Fruit fly (Drosophila melanogaster) whole organism, embryonic: ENCODE results near the gene Nct.
A peak's percentile ranks its signal among the peaks of the same experiment; 100 is the strongest.

ENCODE experiments used
- CG14965 ChIP-seq: fragments of 200-800 bp; sonication (Bioruptor generic); optimal IDR thresholded peaks from 2 replicates; lab custom pipeline; 2016; ENCODE audit warnings: missing biosample characterization, missing genetic modification characterization, borderline replicate concordance
- CG16813 ChIP-seq: fragments of 200-800 bp; sonication (Bioruptor generic); IDR thresholded peaks from 3 replicates; pipeline ENCODE4 v1.3.6; 2022; ENCODE audit warnings: missing biosample characterization, missing genetic modification characterization; ENCODE audit not compliant: partially characterized antibody
- CG3163 ChIP-seq: fragments of 200-800 bp; sonication (Bioruptor generic); optimal IDR thresholded peaks from 3 replicates; lab custom pipeline; 2016; ENCODE audit warnings: missing biosample characterization, missing genetic modification characterization
- CG5180 ChIP-seq: fragments of 200-800 bp; sonication (Bioruptor generic); optimal IDR thresholded peaks from 3 replicates; lab custom pipeline; 2017; ENCODE audit warnings: missing biosample characterization, missing genetic modification characterization, mild to moderate bottlenecking, moderate library complexity, missing genetic modification reagents
- Elba2 ChIP-seq: fragments of 200-800 bp; sonication (Bioruptor generic); optimal IDR thresholded peaks from 3 replicates; lab custom pipeline; 2016; ENCODE audit warnings: missing biosample characterization, missing genetic modification characterization
- Med ChIP-seq: fragments of 200-800 bp; sonication (Bioruptor generic); peaks from one replicate; lab custom pipeline; 2016; ENCODE audit warnings: missing biosample characterization, missing genetic modification characterization, mild to moderate bottlenecking, inconsistent platforms, moderate library complexity
- Trl ChIP-seq, 3 experiments: fragments of >200 bp in 2 of 3; fragments of 200-800 bp in 1 of 3; sonication (Bioruptor generic) in 1 of 3; optimal IDR thresholded peaks; 2 replicates in 1 of 3; 3 replicates in 2 of 3; lab custom pipeline; 2016 to 2017; ENCODE audit warnings: missing biosample characterization in 1 of 3, missing genetic modification characterization in 1 of 3
- Xbp1 ChIP-seq: fragments of 200-800 bp; sonication (Bioruptor generic); optimal IDR thresholded peaks from 3 replicates; lab custom pipeline; 2016; ENCODE audit warnings: missing biosample characterization, mild to moderate bottlenecking, missing genetic modification characterization
- Xrp1 ChIP-seq: fragments of 200-800 bp; sonication (Bioruptor generic); IDR thresholded peaks from 2 replicates; pipeline ENCODE4 v1.3.6; 2022; ENCODE audit warnings: missing biosample characterization, missing genetic modification characterization
- ac ChIP-seq: fragments of 200-800 bp; sonication (Bioruptor generic); optimal IDR thresholded peaks from 3 replicates; lab custom pipeline; 2017; ENCODE audit warnings: missing biosample characterization, mild to moderate bottlenecking, missing genetic modification characterization
- bbx ChIP-seq: fragments of 200-800 bp; sonication (Bioruptor generic); IDR thresholded peaks from 2 replicates; pipeline ENCODE4 v1.3.6; 2022; ENCODE audit warnings: missing biosample characterization, missing genetic modification characterization; ENCODE audit not compliant: partially characterized antibody
- chinmo ChIP-seq: fragments of 200-800 bp; sonication (Bioruptor generic); IDR thresholded peaks from 4 replicates; pipeline ENCODE4 v1.3.6; 2022; ENCODE audit warnings: missing biosample characterization, missing genetic modification characterization; ENCODE audit not compliant: partially characterized antibody
- ci ChIP-seq: fragments of 200-800 bp; sonication (Bioruptor generic); IDR thresholded peaks from 3 replicates; pipeline ENCODE4 v1.3.6; 2022; ENCODE audit warnings: missing biosample characterization, missing genetic modification characterization
- ftz-f1 ChIP-seq: fragments of 200-800 bp; sonication (Bioruptor generic); optimal IDR thresholded peaks from 2 replicates; lab custom pipeline; 2016; ENCODE audit warnings: missing biosample characterization, missing genetic modification characterization
- gce ChIP-seq: fragments of 200-800 bp; sonication (Bioruptor generic); IDR thresholded peaks from 3 replicates; pipeline ENCODE4 v1.3.6; 2022; ENCODE audit warnings: missing biosample characterization, missing genetic modification characterization
- insv ChIP-seq, 2 experiments: fragments of 200-800 bp; sonication (Bioruptor generic); optimal IDR thresholded peaks; 3 replicates each; lab custom pipeline; 2016 to 2018; ENCODE audit warnings: missing biosample characterization in 2 of 2, missing genetic modification characterization in 2 of 2
- mam ChIP-seq: fragments of 200-800 bp; sonication (Bioruptor generic); optimal IDR thresholded peaks from 3 replicates; lab custom pipeline; 2016; ENCODE audit warnings: missing biosample characterization, missing genetic modification characterization
- nerfin-2 ChIP-seq: fragments of 200-800 bp; sonication (Bioruptor generic); IDR thresholded peaks from 2 replicates; pipeline ENCODE4 v1.3.6; 2022; ENCODE audit warnings: missing biosample characterization, missing genetic modification characterization; ENCODE audit not compliant: partially characterized antibody
- otp ChIP-seq: fragments of 200-800 bp; sonication (Bioruptor generic); IDR thresholded peaks from 3 replicates; pipeline ENCODE4, ENCODE4 v1.3.6; 2022; ENCODE audit warnings: missing biosample characterization, missing genetic modification characterization
- pan ChIP-seq, 4 experiments: fragments of >200 bp in 3 of 4; fragments of 200-800 bp in 1 of 4; sonication (Bioruptor generic) in 1 of 4; optimal IDR thresholded peaks in 3 of 4; IDR thresholded peaks in 1 of 4; 2 replicates each; pipeline versions ENCODE4 v1.3.6 to Lab custom; 2017 to 2022; ENCODE audit warnings: missing biosample characterization in 2 of 4, missing genetic modification characterization in 2 of 4, mixed read lengths in 1 of 4
- phol ChIP-seq: fragments of 200-800 bp; sonication (Bioruptor generic); optimal IDR thresholded peaks from 3 replicates; lab custom pipeline; 2018; ENCODE audit warnings: missing biosample characterization, mild to moderate bottlenecking, missing genetic modification characterization, moderate library complexity
- prd ChIP-seq, 3 experiments: fragments of >200 bp in 2 of 3; fragments of 200-800 bp in 1 of 3; sonication (Bioruptor generic) in 1 of 3; optimal IDR thresholded peaks in 2 of 3; IDR thresholded peaks in 1 of 3; 2 replicates in 2 of 3; 3 replicates in 1 of 3; pipeline versions ENCODE4 v1.3.6 to Lab custom; 2017 to 2022; ENCODE audit warnings: missing biosample characterization in 1 of 3, missing genetic modification characterization in 1 of 3
- ranshi ChIP-seq: fragments of 200-800 bp; sonication (Bioruptor generic); IDR thresholded peaks from 2 replicates; pipeline ENCODE4 v1.3.6; 2022; ENCODE audit warnings: missing biosample characterization, missing genetic modification characterization
- run ChIP-seq: fragments of 200-800 bp; sonication (Bioruptor generic); optimal IDR thresholded peaks from 3 replicates; lab custom pipeline; 2018; ENCODE audit warnings: missing biosample characterization, mild to moderate bottlenecking, missing genetic modification characterization
- sens-2 ChIP-seq: fragments of 200-800 bp; sonication (Bioruptor generic); IDR thresholded peaks from 2 replicates; pipeline ENCODE4 v1.3.6; 2022; ENCODE audit warnings: missing biosample characterization, missing genetic modification characterization
- so ChIP-seq: fragments of 200-800 bp; sonication (Bioruptor generic); IDR thresholded peaks from 3 replicates; pipeline ENCODE4 v1.3.6; 2022; ENCODE audit warnings: missing biosample characterization, missing genetic modification characterization
- zfh1 ChIP-seq: fragments of 200-800 bp; sonication (Bioruptor generic); IDR thresholded peaks from 3 replicates; pipeline ENCODE4 v1.3.6; 2022; ENCODE audit warnings: missing biosample characterization, missing genetic modification characterization

The Nct gene

dm6 chr3R:24894419-24895206, 43.2 kb downstream of the Nct start, which contains the start of the genes CG31121 and CG11069 (continued):
- TF ChIP-seq CG3163 (GFP tag; lab: Kevin White, UChicago) (peak; percentile 84), gce (GFP tag; lab: Robert Waterston, UW) (peak; percentile 12; the same call in 1 of the 3 replicates), so (GFP tag; lab: Robert Waterston, UW) (0 out of 3 replicates have a peak, but pooled peaks have one; percentile 20), nerfin-2 (no peak), ranshi (GFP tag; lab: Robert Waterston, UW) (no peak; the same call in 1 of the 2 replicates), phol (tag; lab: Kevin White, UChicago) (peak; percentile 61), ci (GFP tag; lab: Robert Waterston, UW) (peak; percentile 15; the same call in 1 of the 3 replicates), CG5180 (peak; percentile 38), mam (GFP tag; lab: Kevin White, UChicago) (no peak), bbx (GFP tag; lab: Robert Waterston, UW) (peak; percentile 45), Trl (optimal IDR thresholded peaks at IDR 0.05; lab: Kevin White, UChicago) (peak; percentile 66 to 84), Trl (GFP tag; optimal IDR thresholded peaks at IDR 0.05; lab: Kevin White, UChicago) (no peak), otp (0 out of 3 replicates have a peak, but pooled peaks have one; percentile 43), prd (optimal IDR thresholded peaks at IDR 0.05; lab: Kevin White, UChicago) (no peak), prd (GFP tag; IDR thresholded peaks at IDR 0.05; lab: Robert Waterston, UW) (0 out of 3 replicates have a peak, but pooled peaks have one; percentile 14), Elba2 (peak; percentile 31), sens-2 (GFP tag; lab: Robert Waterston, UW) (no peak), ftz-f1 (GFP tag; lab: Kevin White, UChicago) (peak; percentile 67), zfh1 (0 out of 3 replicates have a peak, but pooled peaks have one; percentile 24), Xbp1 (no peak), Xrp1 (0 out of 2 replicates have a peak, but pooled peaks have one; percentile 5), Med (GFP tag; lab: Kevin White, UChicago) (peak; percentile 31), chinmo (GFP tag; lab: Robert Waterston, UW) (0 out of 4 replicates have a peak, but pooled peaks have one; percentile 56), insv (GFP tag; optimal IDR thresholded peaks at IDR 0.05; lab: Kevin White, UChicago) (peak in 1 of 2 experiments; percentile 88), CG16813 (0 out of 3 replicates have a peak, but pooled peaks have one; percentile 15), pan (optimal IDR thresholded peaks at IDR 0.05; lab: Kevin White, UChicago) (no peak), pan (GFP tag; optimal IDR thresholded peaks at IDR 0.05 in 1 of 2, IDR thresholded peaks at IDR 0.05 in 1 of 2) (peak in 1 of 2 experiments; percentile 20)

- TF ChIP-seq CG14965 (no peak), run (tag; lab: Kevin White, UChicago) (no peak), ac (GFP tag; lab: Kevin White, UChicago) (no peak)
- TF ChIP-seq, all 482 proteins: peak for 0
These were observed 49.4 kb downstream of the Nct start, which contains the start of gene CG10845 for dm6 chr3R:24900816-24901215. TSS of gene CG10845 (plus strand) at chr3R:24901116.
